Worm (Caenorhabditis elegans): ENCODE results near the gene Y38E10A.14.

DNA sequence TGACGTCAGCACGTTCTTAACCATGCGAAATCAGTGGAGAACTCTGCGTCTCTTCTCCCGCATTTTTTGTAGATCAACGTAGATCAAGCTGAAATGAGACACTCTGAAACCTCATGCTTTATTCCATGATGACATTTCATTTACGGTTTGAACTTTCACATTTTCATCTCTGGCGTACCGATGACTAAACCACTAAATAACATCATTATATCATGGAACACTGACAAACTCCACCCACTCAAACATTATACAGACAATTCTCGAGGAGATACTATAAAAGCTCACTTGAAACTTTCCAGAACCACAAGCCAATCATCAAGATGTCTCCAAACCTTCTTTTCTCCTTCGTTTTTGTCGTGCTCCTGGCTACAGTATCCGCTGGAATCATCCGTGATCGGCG, 2.6 kb upstream of the Y38E10A.14 start, which contains the start of gene nspe-7:
- TF ChIP-seq F22D6.2 (tag; optimal IDR thresholded peaks at IDR 0.05) = no peak
- TF ChIP-seq gei-17 (GFP tag; optimal IDR thresholded peaks at IDR 0.05) = no peak
- TF ChIP-seq sdz-38 (tag; optimal IDR thresholded peaks at IDR 0.05) = no peak

All from whole organism, young adult.